Worm (Caenorhabditis elegans) whole organism, early embryonic: ENCODE measurements around the gene tomm-20.

ENCODE experiments used
- F13C5.2 ChIP-seq: sonication (generic microtip); optimal IDR thresholded peaks from 2 replicates; lab custom pipeline; 2017; ENCODE audit warnings: mild to moderate bottlenecking, missing genetic modification characterization, inconsistent platforms, missing compliant biosample characterization
- aly-1 ChIP-seq: sonication (generic microtip); optimal IDR thresholded peaks from 2 replicates; lab custom pipeline; 2016; ENCODE audit warnings: missing genetic modification characterization, missing compliant biosample characterization
- ama-1 ChIP-seq: fragments of 150-350 bp; optimal IDR thresholded peaks from 2 replicates; lab custom pipeline; 2014
- flt-1 ChIP-seq: fragments of 200-800 bp; sonication (Bioruptor generic); IDR thresholded peaks from 2 replicates; pipeline ENCODE4 v1.3.6; 2022; ENCODE audit warnings: missing genetic modification characterization, missing compliant biosample characterization
- hmbx-1 ChIP-seq: sonication (generic microtip); optimal IDR thresholded peaks from 2 replicates; lab custom pipeline; 2016; ENCODE audit warnings: mild to moderate bottlenecking, missing genetic modification characterization, missing compliant biosample characterization
- hmg-4 ChIP-seq: fragments of 200-800 bp; sonication (Bioruptor generic); optimal IDR thresholded peaks from 2 replicates; lab custom pipeline; 2018; ENCODE audit warnings: mild to moderate bottlenecking, missing genetic modification characterization, missing compliant biosample characterization
- hnd-1 ChIP-seq: sonication (generic microtip); optimal IDR thresholded peaks from 2 replicates; lab custom pipeline; 2016; ENCODE audit warnings: missing genetic modification characterization, missing compliant biosample characterization
- pes-1 ChIP-seq: fragments of 200-800 bp; sonication (Bioruptor generic); IDR thresholded peaks from 2 replicates; pipeline ENCODE4 v1.3.6; 2022; ENCODE audit warnings: missing genetic modification reagents, missing genetic modification characterization, missing compliant biosample characterization
- scrt-1 ChIP-seq: fragments of 200-800 bp; sonication (Bioruptor generic); IDR thresholded peaks from 2 replicates; pipeline ENCODE4 v1.3.6; 2022; ENCODE audit warnings: missing genetic modification characterization, missing compliant biosample characterization
- tbx-11 ChIP-seq: fragments of 200-800 bp; sonication (Bioruptor generic); IDR thresholded peaks from 2 replicates; pipeline ENCODE4 v1.3.6; 2022; ENCODE audit warnings: missing genetic modification characterization, missing compliant biosample characterization

ce11 chrV:12337894-12338293 is 5.4 kb downstream of the tomm-20 start, which contains the start of gene twk-13:
- TF ChIP-seq flt-1 (GFP tag; lab: Robert Waterston, UW) (no peak), ama-1 (no peak), aly-1 (no peak), hnd-1 (tag; lab: Kevin White, UChicago) (no peak), hmbx-1 (no peak), hmg-4 (GFP tag; lab: Kevin White, UChicago) (no peak), scrt-1 (GFP tag; lab: Robert Waterston, UW) (no peak), F13C5.2 (tag; lab: Kevin White, UChicago) (no peak), tbx-11 (GFP tag; lab: Robert Waterston, UW) (no peak), pes-1 (no peak)
